Worm (Caenorhabditis elegans) whole organism, young adult: ENCODE measurements around the gene Y7A5A.7.
A peak's percentile ranks its signal among the peaks of the same experiment; 100 is the strongest.

ENCODE experiments used
- B0019.2 ChIP-seq: fragments of 200-800 bp; sonication (Bioruptor generic); conservative IDR thresholded peaks from 2 replicates; pipeline ENCODE4 v1.3.6; 2022; ENCODE audit warnings: missing genetic modification reagents, missing genetic modification characterization, missing compliant biosample characterization
- B0035.1 ChIP-seq: sonication (generic microtip); optimal IDR thresholded peaks from 2 replicates; lab custom pipeline; 2016; ENCODE audit warnings: missing genetic modification characterization, mild to moderate bottlenecking, missing compliant biosample characterization, missing genotype, missing genetic modification reagents
- Y53G8AR.9 ChIP-seq: fragments of 200-800 bp; sonication (Bioruptor generic); conservative IDR thresholded peaks from 2 replicates; pipeline ENCODE4 v1.3.6; 2022; ENCODE audit warnings: missing genetic modification reagents, missing genetic modification characterization, missing compliant biosample characterization
- Y79H2A.3 ChIP-seq: fragments of 200-800 bp; sonication (Bioruptor generic); conservative IDR thresholded peaks from 2 replicates; pipeline ENCODE4 v1.3.6; 2022; ENCODE audit warnings: missing genetic modification reagents, missing genetic modification characterization, missing compliant biosample characterization
- ZK185.1 ChIP-seq: sonication (generic microtip); optimal IDR thresholded peaks from 2 replicates; lab custom pipeline; 2016; ENCODE audit warnings: mild to moderate bottlenecking, missing genetic modification characterization, missing compliant biosample characterization; ENCODE audit not compliant: poor library complexity, severe bottlenecking
- akir-1 ChIP-seq: fragments of 200-800 bp; sonication (Bioruptor generic); optimal IDR thresholded peaks from 2 replicates; lab custom pipeline; 2018; ENCODE audit warnings: mild to moderate bottlenecking, missing genetic modification characterization, moderate library complexity, missing compliant biosample characterization
- ama-1 ChIP-seq, 3 experiments: fragments of 150-350 bp in 1 of 3; sonication (generic microtip) in 2 of 3; optimal IDR thresholded peaks; 2 replicates each; lab custom pipeline; 2014 to 2018; ENCODE audit warnings: missing biosample characterization in 2 of 3, missing genetic modification characterization in 2 of 3, missing genetic modification reagents in 2 of 3
- aptf-2 ChIP-seq: fragments of 200-800 bp; sonication (Bioruptor generic); conservative IDR thresholded peaks from 2 replicates; pipeline ENCODE4 v1.3.6; 2022; ENCODE audit warnings: missing genetic modification reagents, missing genetic modification characterization, missing compliant biosample characterization
- attf-3 ChIP-seq: fragments of 200-800 bp; sonication (Bioruptor generic); conservative IDR thresholded peaks from 2 replicates; pipeline ENCODE4 v1.3.6; 2022; ENCODE audit warnings: missing genetic modification reagents, missing genetic modification characterization, missing compliant biosample characterization
- attf-6 ChIP-seq: fragments of 200-800 bp; sonication (Bioruptor generic); IDR thresholded peaks from 2 replicates; pipeline ENCODE4 v1.3.6; 2022; ENCODE audit warnings: missing genetic modification reagents, missing genetic modification characterization, missing compliant biosample characterization
- bed-2 ChIP-seq: fragments of 200-800 bp; sonication (Bioruptor generic); IDR thresholded peaks from 2 replicates; pipeline ENCODE4 v1.3.6; 2022; ENCODE audit warnings: missing genetic modification reagents, missing genetic modification characterization, missing compliant biosample characterization
- cebp-1 ChIP-seq, 2 experiments: fragments of 200-800 bp in 1 of 2; sonication (Bioruptor generic) in 1 of 2; sonication (generic microtip) in 1 of 2; IDR thresholded peaks in 1 of 2; optimal IDR thresholded peaks in 1 of 2; 2 replicates each; pipeline versions ENCODE4 v1.3.6 to Lab custom; 2017 to 2022; ENCODE audit warnings: missing compliant biosample characterization in 2 of 2, missing genetic modification characterization in 2 of 2, mild to moderate bottlenecking in 1 of 2, missing genetic modification reagents in 1 of 2, moderate library complexity in 1 of 2
- ceh-27 ChIP-seq: fragments of 200-800 bp; sonication (Bioruptor generic); optimal IDR thresholded peaks from 2 replicates; lab custom pipeline; 2018; ENCODE audit warnings: mild to moderate bottlenecking, missing genetic modification characterization, moderate library complexity, missing compliant biosample characterization
- die-1 ChIP-seq: sonication (generic microtip); optimal IDR thresholded peaks from 2 replicates; lab custom pipeline; 2016; ENCODE audit warnings: missing genotype, mild to moderate bottlenecking, missing genetic modification characterization, missing compliant biosample characterization
- dox-1 ChIP-seq: fragments of 200-800 bp; sonication (Bioruptor generic); IDR thresholded peaks from 2 replicates; pipeline ENCODE4 v1.3.6; 2022; ENCODE audit warnings: missing genetic modification reagents, missing genetic modification characterization, missing compliant biosample characterization
- egl-44 ChIP-seq: fragments of 200-800 bp; sonication (Bioruptor generic); IDR thresholded peaks from 2 replicates; pipeline ENCODE4 v1.3.6; 2022; ENCODE audit warnings: missing genetic modification reagents, missing genetic modification characterization, missing compliant biosample characterization
- hlh-12 ChIP-seq: sonication (generic microtip); optimal IDR thresholded peaks from 2 replicates; lab custom pipeline; 2016; ENCODE audit warnings: missing genetic modification characterization, missing compliant biosample characterization
- hmg-20 ChIP-seq: fragments of 200-800 bp; sonication (Bioruptor generic); IDR thresholded peaks from 2 replicates; pipeline ENCODE4 v1.3.6; 2022; ENCODE audit warnings: missing genetic modification reagents, missing genetic modification characterization, missing compliant biosample characterization
- let-607 ChIP-seq, 2 experiments: fragments of 200-800 bp in 1 of 2; sonication (Bioruptor generic) in 1 of 2; sonication (generic microtip) in 1 of 2; optimal IDR thresholded peaks; 2 replicates each; lab custom pipeline; 2016 to 2018; ENCODE audit warnings: mild to moderate bottlenecking in 2 of 2, missing compliant biosample characterization in 2 of 2, missing genetic modification characterization in 2 of 2, moderate library complexity in 2 of 2, missing genotype in 1 of 2
- lin-26 ChIP-seq: fragments of 200-800 bp; sonication (Bioruptor generic); IDR thresholded peaks from 2 replicates; pipeline ENCODE4 v1.3.6; 2022; ENCODE audit warnings: missing genetic modification reagents, missing genetic modification characterization, missing compliant biosample characterization
- lin-35 ChIP-seq, 3 experiments: fragments of 150-350 bp in 2 of 3; sonication (generic microtip) in 1 of 3; optimal IDR thresholded peaks; 2 replicates each; lab custom pipeline; 2014 to 2018; ENCODE audit warnings: missing biosample characterization in 3 of 3, missing genetic modification characterization in 3 of 3, missing genetic modification reagents in 3 of 3
- lin-40 ChIP-seq: sonication (generic microtip); optimal IDR thresholded peaks from 2 replicates; lab custom pipeline; 2016; ENCODE audit warnings: missing genetic modification characterization, mild to moderate bottlenecking, missing compliant biosample characterization, missing genotype, missing genetic modification reagents
- lsl-1 ChIP-seq: fragments of 200-800 bp; sonication (Bioruptor generic); optimal IDR thresholded peaks from 2 replicates; lab custom pipeline; 2018; ENCODE audit warnings: mild to moderate bottlenecking, missing genetic modification characterization, moderate library complexity, missing compliant biosample characterization
- madf-3 ChIP-seq: fragments of 200-800 bp; sonication (Bioruptor generic); IDR thresholded peaks from 2 replicates; pipeline ENCODE4 v1.3.6; 2022; ENCODE audit warnings: missing genetic modification reagents, missing genetic modification characterization, missing compliant biosample characterization
- madf-6 ChIP-seq: fragments of 200-800 bp; sonication (Bioruptor generic); IDR thresholded peaks from 2 replicates; pipeline ENCODE4 v1.3.6; 2022; ENCODE audit warnings: missing genetic modification reagents, missing genetic modification characterization, missing compliant biosample characterization
- madf-8 ChIP-seq: fragments of 200-800 bp; sonication (Bioruptor generic); conservative IDR thresholded peaks from 2 replicates; pipeline ENCODE4 v1.3.6; 2022; ENCODE audit warnings: missing genetic modification reagents, missing genetic modification characterization, missing compliant biosample characterization
- mcd-1 ChIP-seq: fragments of 200-800 bp; sonication (Bioruptor generic); IDR thresholded peaks from 2 replicates; pipeline ENCODE4 v1.3.6; 2022; ENCODE audit warnings: missing genetic modification reagents, missing genetic modification characterization, missing compliant biosample characterization
- nhr-120 ChIP-seq: fragments of 200-800 bp; sonication (Bioruptor generic); IDR thresholded peaks from 2 replicates; pipeline ENCODE4 v1.3.6; 2022; ENCODE audit warnings: missing genetic modification characterization, missing compliant biosample characterization
- nhr-90 ChIP-seq: sonication (generic microtip); optimal IDR thresholded peaks from 2 replicates; lab custom pipeline; 2016; ENCODE audit warnings: missing genotype, mild to moderate bottlenecking, missing genetic modification characterization, missing compliant biosample characterization
- pha-4 ChIP-seq: fragments of 150-350 bp; sonication (generic microtip); optimal IDR thresholded peaks from 2 replicates; lab custom pipeline; 2014; ENCODE audit warnings: missing biosample characterization, missing genetic modification reagents, missing genetic modification characterization
- rcor-1 ChIP-seq: fragments of 200-800 bp; sonication (Bioruptor generic); IDR thresholded peaks from 2 replicates; pipeline ENCODE4 v1.3.6; 2022; ENCODE audit warnings: missing genetic modification reagents, missing genetic modification characterization, missing compliant biosample characterization
- rec-8 ChIP-seq, 2 experiments: sonication (generic microtip); optimal IDR thresholded peaks; 2 replicates each; lab custom pipeline; 2016; ENCODE audit warnings: mild to moderate bottlenecking in 2 of 2, missing genetic modification characterization in 2 of 2, missing genetic modification reagents in 2 of 2, missing genotype in 2 of 2, missing biosample characterization in 1 of 2, missing compliant biosample characterization in 1 of 2, moderate library complexity in 1 of 2
- snpc-1.1 ChIP-seq: sonication (generic microtip); optimal IDR thresholded peaks from 2 replicates; lab custom pipeline; 2017; ENCODE audit warnings: missing genetic modification characterization, mild to moderate bottlenecking, missing compliant biosample characterization, antibody characterized with exemption, moderate library complexity, missing genotype, missing genetic modification reagents; ENCODE audit not compliant: insufficient read depth
- tbp1 ChIP-seq: fragments of 200-800 bp; sonication (Bioruptor generic); optimal IDR thresholded peaks from 2 replicates; lab custom pipeline; 2018; ENCODE audit warnings: mild to moderate bottlenecking, missing genetic modification characterization, missing compliant biosample characterization
- tlf-1 ChIP-seq: fragments of 200-800 bp; sonication (Bioruptor generic); optimal IDR thresholded peaks from 2 replicates; lab custom pipeline; 2018; ENCODE audit warnings: mild to moderate bottlenecking, missing genetic modification characterization, missing compliant biosample characterization
- unc-130 ChIP-seq: sonication (generic microtip); optimal IDR thresholded peaks from 2 replicates; lab custom pipeline; 2016; ENCODE audit warnings: missing genetic modification reagents, missing genetic modification characterization, missing compliant biosample characterization
- xnd-1 ChIP-seq: sonication (generic microtip); optimal IDR thresholded peaks from 2 replicates; lab custom pipeline; 2016; ENCODE audit warnings: missing genotype, missing genetic modification reagents, missing genetic modification characterization, missing compliant biosample characterization
- zim-3 ChIP-seq: sonication (generic microtip); optimal IDR thresholded peaks from 2 replicates; lab custom pipeline; 2017; ENCODE audit warnings: mild to moderate bottlenecking, missing genetic modification characterization, moderate library complexity, missing compliant biosample characterization
- ztf-18 ChIP-seq: sonication (generic microtip); optimal IDR thresholded peaks from 2 replicates; lab custom pipeline; 2016; ENCODE audit warnings: missing genotype, mild to moderate bottlenecking, missing genetic modification characterization, missing compliant biosample characterization
- ztf-22 ChIP-seq: fragments of 200-800 bp; sonication (Bioruptor generic); optimal IDR thresholded peaks from 2 replicates; lab custom pipeline; 2018; ENCODE audit warnings: mild to moderate bottlenecking, missing genetic modification characterization, moderate library complexity, missing compliant biosample characterization
- ztf-25 ChIP-seq: fragments of 200-800 bp; sonication (Bioruptor generic); IDR thresholded peaks from 2 replicates; pipeline ENCODE4 v1.3.6; 2022; ENCODE audit warnings: missing genetic modification reagents, missing genetic modification characterization, missing compliant biosample characterization
- ztf-28 ChIP-seq: fragments of 200-800 bp; sonication (Bioruptor generic); IDR thresholded peaks from 2 replicates; pipeline ENCODE4 v1.3.6; 2022; ENCODE audit warnings: missing genetic modification reagents, missing genetic modification characterization, missing compliant biosample characterization
- ztf-6 ChIP-seq: fragments of 200-800 bp; sonication (Bioruptor generic); IDR thresholded peaks from 2 replicates; pipeline ENCODE4 v1.3.6; 2022; ENCODE audit warnings: missing genetic modification reagents, missing genetic modification characterization, missing compliant biosample characterization

Y7A5A.7 gene

ce11 chrX:15779503-15779902 is 24.5 kb downstream of the Y7A5A.7 start (continued):
- TF ChIP-seq lin-40 (tag; lab: Kevin White, UChicago): peak; percentile 24
- TF ChIP-seq madf-3: no peak
- TF ChIP-seq ztf-25 (GFP tag; lab: Robert Waterston, UW): no peak
- TF ChIP-seq let-607 (tag; optimal IDR thresholded peaks at IDR 0.05; lab: Kevin White, UChicago): peak; percentile 97 to 98
- no peak for TF ChIP-seq hlh-12
- no peak for TF ChIP-seq attf-3 (GFP tag; lab: Robert Waterston, UW)

- TF ChIP-seq ztf-6 (no peak), rec-8 (tag; optimal IDR thresholded peaks at IDR 0.05; lab: Kevin White, UChicago) (peak; percentile 28 to 49), let-607 (tag; optimal IDR thresholded peaks at IDR 0.05; lab: Kevin White, UChicago) (peak in 1 of 2 experiments; percentile 52), akir-1 (no peak), snpc-1.1 (tag; lab: Kevin White, UChicago) (peak; percentile 62), aptf-2 (no peak), zim-3 (tag; lab: Kevin White, UChicago) (peak; percentile 15), ceh-27 (GFP tag; lab: Kevin White, UChicago) (peak; percentile 21), mcd-1 (peak; percentile 33; the same call in 1 of the 2 replicates), ztf-22 (GFP tag; lab: Kevin White, UChicago) (no peak), ZK185.1 (tag; lab: Kevin White, UChicago) (peak; percentile 60), Y79H2A.3 (0 out of 2 replicates have a peak, but pooled peaks have one; percentile 11), die-1 (tag; lab: Kevin White, UChicago) (peak; percentile 78), tbp1 (GFP tag; lab: Kevin White, UChicago) (peak; percentile 90), attf-3 (GFP tag; lab: Robert Waterston, UW) (no peak), B0019.2 (no peak), Y53G8AR.9 (GFP tag; lab: Robert Waterston, UW) (no peak), egl-44 (GFP tag; lab: Robert Waterston, UW) (peak; percentile 41; the same call in 1 of the 2 replicates), tlf-1 (GFP tag; lab: Kevin White, UChicago) (no peak), B0035.1 (tag; lab: Kevin White, UChicago) (peak; percentile 6), hmg-20 (GFP tag; lab: Robert Waterston, UW) (peak; percentile 57; the same call in 1 of the 2 replicates), cebp-1 (GFP tag; IDR thresholded peaks at IDR 0.05; lab: Robert Waterston, UW) (no peak), cebp-1 (tag; optimal IDR thresholded peaks at IDR 0.05; lab: Kevin White, UChicago) (peak; percentile 30), nhr-90 (tag; lab: Kevin White, UChicago) (peak; percentile 58), dox-1 (GFP tag; lab: Robert Waterston, UW) (peak; percentile 64), ztf-18 (tag; lab: Kevin White, UChicago) (peak; percentile 38), madf-8 (GFP tag; lab: Robert Waterston, UW) (no peak), madf-6 (GFP tag; lab: Robert Waterston, UW) (peak; percentile 45; the same call in 1 of the 2 replicates), lsl-1 (no peak), lin-26 (peak; percentile 82), ama-1 (optimal IDR thresholded peaks at IDR 0.05; lab: Kevin White, UChicago) (no peak), ama-1 (GFP tag; optimal IDR thresholded peaks at IDR 0.05; lab: Kevin White, UChicago) (peak in 1 of 2 experiments; percentile 64), rcor-1 (peak; percentile 54), attf-6 (0 out of 2 replicates have a peak, but pooled peaks have one; percentile 35), ztf-28 (GFP tag; lab: Robert Waterston, UW) (no peak), bed-2 (GFP tag; lab: Robert Waterston, UW) (no peak), pha-4 (no peak), xnd-1 (tag; lab: Kevin White, UChicago) (no peak), nhr-120 (no peak), lin-35 (GFP tag; optimal IDR thresholded peaks at IDR 0.05; lab: Kevin White, UChicago) (peak in 1 of 3 experiments; percentile 31), unc-130 (GFP tag; lab: Kevin White, UChicago) (no peak)
These were observed 30.6 kb downstream of the Y7A5A.7 start, which contains the start of gene Y7A5A.13 for ce11 chrX:15773262-15773908. Gene Y7A5A.13 (plus strand): TSS chrX:15773858.
